Worm (Caenorhabditis elegans) whole organism, L4/young adult: ENCODE measurements around the gene rrp-1.

Source experiments
- W03F9.2 ChIP-seq: fragments of 150-350 bp; optimal IDR thresholded peaks from 2 replicates; lab custom pipeline; 2014; ENCODE audit warnings: missing biosample characterization, missing genetic modification characterization
- dao-5 ChIP-seq: sonication (generic microtip); optimal IDR thresholded peaks from 2 replicates; lab custom pipeline; 2016; ENCODE audit warnings: missing genotype, missing genetic modification characterization, moderate library complexity, missing compliant biosample characterization
- him-1 ChIP-seq: sonication (generic microtip); optimal IDR thresholded peaks from 2 replicates; lab custom pipeline; 2016; ENCODE audit warnings: missing genotype, missing genetic modification reagents, missing genetic modification characterization, missing compliant biosample characterization

rrp-1 gene

DNA sequence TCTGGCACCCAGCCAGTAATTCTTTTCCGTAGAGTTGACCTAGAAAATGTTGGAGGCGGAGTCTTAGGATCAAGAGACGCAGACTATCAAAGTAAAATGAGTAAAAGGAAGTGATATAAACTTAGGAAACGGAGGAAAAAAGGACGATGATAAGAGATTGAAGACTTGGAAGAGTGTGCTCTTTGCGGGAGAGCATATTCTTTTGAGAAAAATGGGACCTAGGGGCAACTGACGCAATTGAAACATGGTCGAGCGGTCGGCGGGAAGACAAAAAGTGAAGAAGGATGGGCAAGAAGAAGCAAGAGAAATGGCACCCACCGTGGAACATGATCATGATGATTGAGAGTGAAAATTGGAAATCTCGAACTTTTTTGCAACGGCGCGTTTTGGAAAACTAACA lies 34.0 kb downstream of the rrp-1 start:
- no peak for TF ChIP-seq dao-5 (tag; lab: Kevin White, UChicago)
- TF ChIP-seq W03F9.2 (tag; lab: Kevin White, UChicago): no peak
- TF ChIP-seq him-1: no peak

DNA sequence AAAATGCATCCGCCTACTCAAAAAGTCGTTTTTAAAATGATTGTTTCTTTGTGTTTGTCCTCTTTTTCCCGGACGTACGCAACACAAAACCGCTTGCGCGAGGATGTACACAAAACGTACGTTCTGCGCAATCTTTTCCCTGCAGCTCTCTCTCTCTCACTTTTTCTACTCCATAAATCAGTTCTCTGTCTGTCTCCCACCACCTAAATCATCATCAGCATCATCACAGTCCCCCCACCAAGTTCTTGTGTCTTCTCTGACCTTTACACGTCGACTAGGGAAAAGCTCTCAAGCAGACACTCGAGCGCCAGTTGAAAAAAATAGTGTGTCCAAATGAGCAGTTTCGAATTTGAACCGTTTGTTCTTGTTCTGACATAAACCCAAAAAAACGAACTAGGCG lies 37.8 kb downstream of the rrp-1 start:
- TF ChIP-seq W03F9.2 (tag; lab: Kevin White, UChicago) (no peak), him-1 (no peak), dao-5 (tag; lab: Kevin White, UChicago) (no peak)

DNA sequence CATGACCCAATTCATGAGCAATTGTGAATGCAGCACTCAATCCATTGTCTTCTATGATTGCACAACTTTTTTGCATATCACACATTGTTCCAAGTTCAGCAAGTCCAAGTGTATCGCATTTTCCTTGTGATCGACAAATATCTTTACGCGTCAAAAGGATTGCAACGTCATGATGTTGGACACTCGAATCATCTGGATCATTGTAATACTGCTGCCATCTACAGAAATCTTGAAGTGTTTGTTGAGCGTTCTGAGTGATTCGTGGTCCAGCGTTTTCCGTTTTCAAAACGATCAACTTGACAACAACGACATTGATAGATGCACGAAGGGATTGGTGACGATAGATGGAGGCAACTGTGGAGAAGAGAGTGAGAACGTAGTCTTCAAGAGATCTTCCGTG lies 38.9 kb downstream of the rrp-1 start:
- no peak for TF ChIP-seq dao-5 (tag; lab: Kevin White, UChicago)

DNA sequence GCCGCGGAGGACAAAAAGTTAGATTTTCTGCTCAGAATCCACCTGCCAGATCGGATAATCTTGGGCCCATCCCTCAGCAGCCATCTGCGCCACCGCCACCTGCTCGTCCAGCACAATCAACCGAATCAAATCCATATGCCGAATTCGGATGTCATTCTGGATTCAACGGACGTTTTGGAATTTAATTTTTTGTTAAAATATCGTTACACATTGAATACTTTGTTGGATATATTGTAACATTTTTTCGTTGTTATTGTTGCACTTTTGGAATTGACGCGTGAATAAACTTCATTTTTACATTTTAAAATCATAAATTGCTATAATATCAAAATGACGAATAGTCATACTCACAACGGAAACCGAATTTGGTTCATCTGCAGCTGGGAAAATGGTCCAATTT lies 48.5 kb downstream of the rrp-1 start, which contains the start of gene spe-29:
Gene spe-29, plus strand, starts transcription at position 301 of the 400 bp plus-strand sequence.
- TF ChIP-seq W03F9.2 (tag; lab: Kevin White, UChicago): no peak
- TF ChIP-seq dao-5 (tag; lab: Kevin White, UChicago): no peak
- TF ChIP-seq him-1: no peak

DNA sequence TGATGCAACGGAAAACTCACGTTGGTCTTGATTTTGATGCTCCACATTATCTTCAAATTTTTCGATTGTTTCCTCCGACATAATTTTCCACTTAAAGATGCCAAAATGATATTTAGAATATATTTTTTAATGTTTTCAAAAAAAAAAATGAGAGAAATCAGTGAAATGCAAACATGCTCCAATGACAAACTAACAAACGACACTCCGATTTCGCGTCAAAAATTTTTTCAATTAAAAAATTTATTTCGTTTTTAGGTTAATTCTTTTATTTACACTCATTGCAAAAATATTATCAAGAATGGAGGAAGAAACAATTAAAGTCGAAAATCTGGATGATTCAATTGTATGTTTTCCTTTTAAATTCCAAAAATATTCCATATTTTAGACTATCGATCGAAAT lies 50.0 kb downstream of the rrp-1 start, which contains the start of the genes trmt-10A and F25H8.2:
Gene trmt-10A, minus strand, starts transcription at position 159 of the 400 bp plus-strand sequence.
Gene F25H8.2, plus strand, starts transcription at position 181 of the 400 bp plus-strand sequence.
- TF ChIP-seq him-1 (no peak), W03F9.2 (tag; lab: Kevin White, UChicago) (no peak), dao-5 (tag; lab: Kevin White, UChicago) (no peak)
